Fruit fly (Drosophila melanogaster) whole organism, embryonic: ENCODE measurements around the gene CG32161.
A peak's percentile ranks its signal among the peaks of the same experiment; 100 is the strongest.

Experiments used
- ATbp ChIP-seq: fragments of 200-800 bp; sonication (Bioruptor generic); optimal IDR thresholded peaks from 2 replicates; lab custom pipeline; 2017; ENCODE audit warnings: missing biosample characterization, mild to moderate bottlenecking, missing genetic modification characterization, missing genetic modification reagents
- Ada2b ChIP-seq: fragments of 200-800 bp; sonication (Bioruptor generic); IDR thresholded peaks from 2 replicates; pipeline ENCODE4 v1.3.6; 2022; ENCODE audit warnings: missing biosample characterization, missing genetic modification characterization
- Antp ChIP-seq: fragments of 200-800 bp; sonication (Bioruptor generic); optimal IDR thresholded peaks from 3 replicates; lab custom pipeline; 2016; ENCODE audit warnings: missing biosample characterization, missing genetic modification characterization
- BtbVII ChIP-seq: fragments of 200-800 bp; sonication (Bioruptor generic); optimal IDR thresholded peaks from 3 replicates; lab custom pipeline; 2017; ENCODE audit warnings: missing biosample characterization, mild to moderate bottlenecking, missing genetic modification characterization
- CG1024 ChIP-seq: fragments of 200-800 bp; sonication (Bioruptor generic); IDR thresholded peaks from 2 replicates; pipeline ENCODE4 v1.3.6; 2022; ENCODE audit warnings: missing biosample characterization, missing genetic modification characterization
- CG10366 ChIP-seq: fragments of 200-800 bp; sonication (Bioruptor generic); IDR thresholded peaks from 2 replicates; pipeline ENCODE4 v1.3.6; 2022; ENCODE audit warnings: missing biosample characterization, missing genetic modification characterization
- CG11398 ChIP-seq: fragments of 200-800 bp; sonication (Bioruptor generic); optimal IDR thresholded peaks from 2 replicates; lab custom pipeline; 2016; ENCODE audit warnings: missing biosample characterization, missing genetic modification characterization
- CG11504 ChIP-seq: fragments of 200-800 bp; sonication (Bioruptor generic); optimal IDR thresholded peaks from 3 replicates; lab custom pipeline; 2019; ENCODE audit warnings: missing biosample characterization, mild to moderate bottlenecking, missing genetic modification characterization, moderate library complexity
- CG1233 ChIP-seq: fragments of 200-800 bp; sonication (Bioruptor generic); optimal IDR thresholded peaks from 4 replicates; lab custom pipeline; 2018; ENCODE audit warnings: missing biosample characterization, mild to moderate bottlenecking, missing genetic modification characterization
- CG13424 ChIP-seq: fragments of 200-800 bp; sonication (Bioruptor generic); optimal IDR thresholded peaks from 2 replicates; lab custom pipeline; 2019; ENCODE audit warnings: missing biosample characterization, mild to moderate bottlenecking, missing genetic modification characterization, moderate library complexity
- CG15269 ChIP-seq: fragments of 200-800 bp; sonication (Bioruptor generic); optimal IDR thresholded peaks from 2 replicates; lab custom pipeline; 2018; ENCODE audit warnings: missing biosample characterization, mild to moderate bottlenecking, missing genetic modification characterization, moderate library complexity
- CG16813 ChIP-seq: fragments of 200-800 bp; sonication (Bioruptor generic); IDR thresholded peaks from 3 replicates; pipeline ENCODE4 v1.3.6; 2022; ENCODE audit warnings: missing biosample characterization, missing genetic modification characterization; ENCODE audit not compliant: partially characterized antibody
- CG17361 ChIP-seq: fragments of 200-800 bp; sonication (Bioruptor generic); IDR thresholded peaks from 3 replicates; pipeline ENCODE4 v1.3.6; 2022; ENCODE audit warnings: missing biosample characterization, missing genetic modification characterization
- CG17802 ChIP-seq: fragments of 200-800 bp; sonication (Bioruptor generic); optimal IDR thresholded peaks from 2 replicates; lab custom pipeline; 2018; ENCODE audit warnings: missing biosample characterization, mild to moderate bottlenecking, missing genetic modification characterization, moderate library complexity
- CG17829 ChIP-seq: fragments of 200-800 bp; optimal IDR thresholded peaks from 2 replicates; lab custom pipeline; 2019; ENCODE audit warnings: missing biosample characterization, mild to moderate bottlenecking, missing genetic modification characterization, moderate library complexity
- CG1832 ChIP-seq: fragments of 200-800 bp; sonication (Bioruptor generic); optimal IDR thresholded peaks from 2 replicates; lab custom pipeline; 2017; ENCODE audit warnings: missing biosample characterization, mild to moderate bottlenecking, missing genetic modification characterization, inconsistent platforms
- CG2712 ChIP-seq: fragments of 200-800 bp; optimal IDR thresholded peaks from 3 replicates; lab custom pipeline; 2019; ENCODE audit warnings: missing biosample characterization, mild to moderate bottlenecking, missing genetic modification characterization, moderate library complexity
- CG30403 ChIP-seq: fragments of 200-800 bp; sonication (Bioruptor generic); optimal IDR thresholded peaks from 3 replicates; lab custom pipeline; 2016; ENCODE audit warnings: missing biosample characterization, missing genetic modification characterization
- CG6765 ChIP-seq: fragments of 200-800 bp; sonication (Bioruptor generic); optimal IDR thresholded peaks from 3 replicates; lab custom pipeline; 2017; ENCODE audit warnings: missing biosample characterization, mild to moderate bottlenecking, missing genetic modification characterization
- CG7271 ChIP-seq: fragments of 200-800 bp; sonication (Bioruptor generic); optimal IDR thresholded peaks from 2 replicates; lab custom pipeline; 2018; ENCODE audit warnings: missing biosample characterization, mild to moderate bottlenecking, missing genetic modification characterization, moderate library complexity
- CG7839 ChIP-seq: fragments of 200-800 bp; sonication (Bioruptor generic); optimal IDR thresholded peaks from 3 replicates; lab custom pipeline; 2018; ENCODE audit warnings: missing biosample characterization, mild to moderate bottlenecking, missing genetic modification characterization, moderate library complexity
- CG7963 ChIP-seq: fragments of 200-800 bp; sonication (Bioruptor generic); IDR thresholded peaks from 3 replicates; pipeline ENCODE4 v1.3.6; 2022; ENCODE audit warnings: missing biosample characterization, missing genetic modification characterization; ENCODE audit not compliant: partially characterized antibody
- CG9727 ChIP-seq: fragments of 200-800 bp; sonication (Bioruptor generic); optimal IDR thresholded peaks from 3 replicates; lab custom pipeline; 2017; ENCODE audit warnings: missing biosample characterization, mild to moderate bottlenecking, missing genetic modification characterization
- CkIIα-i1 ChIP-seq: fragments of 200-800 bp; sonication (Bioruptor generic); IDR thresholded peaks from 2 replicates; pipeline ENCODE4 v1.3.6; 2022; ENCODE audit warnings: missing biosample characterization, missing genetic modification characterization
- CoRest ChIP-seq: fragments of 200-800 bp; sonication (Bioruptor generic); optimal IDR thresholded peaks from 3 replicates; lab custom pipeline; 2018; ENCODE audit warnings: missing biosample characterization, mild to moderate bottlenecking, missing genetic modification characterization, moderate library complexity
- D19B ChIP-seq: fragments of 200-800 bp; sonication (Bioruptor generic); optimal IDR thresholded peaks from 2 replicates; lab custom pipeline; 2017; ENCODE audit warnings: missing biosample characterization, mild to moderate bottlenecking, missing genetic modification characterization
- Dek ChIP-seq: fragments of 200-800 bp; sonication (Bioruptor generic); optimal IDR thresholded peaks from 3 replicates; lab custom pipeline; 2019; ENCODE audit warnings: missing biosample characterization, mild to moderate bottlenecking, missing genetic modification characterization, moderate library complexity
- E2f1 ChIP-seq: fragments of 200-800 bp; sonication (Bioruptor generic); IDR thresholded peaks from 2 replicates; pipeline ENCODE4 v1.3.6; 2022; ENCODE audit warnings: missing biosample characterization, missing genetic modification characterization
- Gug ChIP-seq: fragments of 200-800 bp; sonication (Bioruptor generic); IDR thresholded peaks from 4 replicates; pipeline ENCODE4 v1.3.6; 2022; ENCODE audit warnings: missing biosample characterization, missing genetic modification characterization
- HLH3B ChIP-seq: fragments of 200-800 bp; sonication (Bioruptor generic); IDR thresholded peaks from 2 replicates; pipeline ENCODE4 v1.3.6; 2022; ENCODE audit warnings: missing biosample characterization, missing genetic modification characterization
- HLH54F ChIP-seq: fragments of 200-800 bp; sonication (Bioruptor generic); optimal IDR thresholded peaks from 3 replicates; lab custom pipeline; 2016; ENCODE audit warnings: missing biosample characterization, missing genetic modification characterization
- HmgD ChIP-seq: fragments of 200-800 bp; sonication (Bioruptor generic); optimal IDR thresholded peaks from 3 replicates; lab custom pipeline; 2016; ENCODE audit warnings: missing biosample characterization, missing genetic modification characterization
- Nf-YB ChIP-seq: fragments of 200-800 bp; sonication (Bioruptor generic); optimal IDR thresholded peaks from 3 replicates; lab custom pipeline; 2019; ENCODE audit warnings: missing biosample characterization, mild to moderate bottlenecking, missing genetic modification characterization, moderate library complexity
- Nf-YC ChIP-seq: fragments of 200-800 bp; optimal IDR thresholded peaks from 3 replicates; lab custom pipeline; 2019; ENCODE audit warnings: missing biosample characterization, mild to moderate bottlenecking, missing genetic modification characterization, moderate library complexity
- Oli ChIP-seq: fragments of 200-800 bp; sonication (Bioruptor generic); optimal IDR thresholded peaks from 2 replicates; lab custom pipeline; 2018; ENCODE audit warnings: missing biosample characterization, mild to moderate bottlenecking, missing genetic modification characterization, moderate library complexity
- Six4 ChIP-seq: fragments of 200-800 bp; sonication (Bioruptor generic); optimal IDR thresholded peaks from 2 replicates; lab custom pipeline; 2016; ENCODE audit warnings: missing biosample characterization, missing genetic modification characterization
- TFAM ChIP-seq: fragments of 200-800 bp; sonication (Bioruptor generic); optimal IDR thresholded peaks from 2 replicates; lab custom pipeline; 2017; ENCODE audit warnings: missing biosample characterization, missing genetic modification characterization, inconsistent platforms
- YL-1 ChIP-seq: fragments of 200-800 bp; sonication (Bioruptor generic); optimal IDR thresholded peaks from 3 replicates; lab custom pipeline; 2017; ENCODE audit warnings: missing biosample characterization, mild to moderate bottlenecking, missing genetic modification characterization
- abd-A ChIP-seq: fragments of 200-800 bp; sonication (Bioruptor generic); optimal IDR thresholded peaks from 3 replicates; lab custom pipeline; 2019; ENCODE audit warnings: missing biosample characterization, mild to moderate bottlenecking, missing genetic modification characterization, moderate library complexity
- az2 ChIP-seq: fragments of 200-800 bp; sonication (Bioruptor generic); optimal IDR thresholded peaks from 3 replicates; lab custom pipeline; 2016; ENCODE audit warnings: missing biosample characterization, missing genetic modification characterization
- br ChIP-seq: fragments of >200 bp; optimal IDR thresholded peaks from 2 replicates; lab custom pipeline; 2017
- cg ChIP-seq: fragments of 200-800 bp; sonication (Bioruptor generic); optimal IDR thresholded peaks from 3 replicates; lab custom pipeline; 2019; ENCODE audit warnings: missing biosample characterization, mild to moderate bottlenecking, missing genetic modification characterization, moderate library complexity
- dan ChIP-seq: fragments of 200-800 bp; sonication (Bioruptor generic); IDR thresholded peaks from 2 replicates; pipeline ENCODE4 v1.3.6; 2022; ENCODE audit warnings: missing biosample characterization, missing genetic modification characterization
- dmrt99B ChIP-seq: fragments of 200-800 bp; sonication (Bioruptor generic); optimal IDR thresholded peaks from 2 replicates; lab custom pipeline; 2018; ENCODE audit warnings: missing biosample characterization, mild to moderate bottlenecking, missing genetic modification characterization, moderate library complexity
- fru ChIP-seq: fragments of >200 bp; optimal IDR thresholded peaks from 2 replicates; lab custom pipeline; 2017
- gfzf ChIP-seq: fragments of 200-800 bp; sonication (Bioruptor generic); optimal IDR thresholded peaks from 2 replicates; lab custom pipeline; 2016; ENCODE audit warnings: missing biosample characterization, mild to moderate bottlenecking, missing genetic modification characterization, moderate library complexity
- her ChIP-seq: fragments of 200-800 bp; sonication (Bioruptor generic); optimal IDR thresholded peaks from 2 replicates; lab custom pipeline; 2016; ENCODE audit warnings: missing biosample characterization, missing genetic modification characterization
- jigr1 ChIP-seq: fragments of 200-800 bp; sonication (Bioruptor generic); IDR thresholded peaks from 3 replicates; pipeline ENCODE4 v1.3.6; 2022; ENCODE audit warnings: missing biosample characterization, missing genetic modification characterization
- jing ChIP-seq: fragments of 200-800 bp; sonication (Bioruptor generic); optimal IDR thresholded peaks from 2 replicates; lab custom pipeline; 2018; ENCODE audit warnings: missing biosample characterization, mild to moderate bottlenecking, missing genetic modification characterization
- lola ChIP-seq, 3 experiments: fragments of >200 bp in 2 of 3; fragments of 200-800 bp in 1 of 3; sonication (Bioruptor generic) in 1 of 3; optimal IDR thresholded peaks; 2 replicates each; lab custom pipeline; 2017 to 2019; ENCODE audit warnings: missing biosample characterization in 3 of 3, missing genetic modification characterization in 3 of 3, mild to moderate bottlenecking in 1 of 3, moderate library complexity in 1 of 3
- nmo ChIP-seq: fragments of 200-800 bp; sonication (Bioruptor generic); optimal IDR thresholded peaks from 2 replicates; lab custom pipeline; 2018; ENCODE audit warnings: missing biosample characterization, mild to moderate bottlenecking, missing genetic modification characterization, moderate library complexity
- peb ChIP-seq: fragments of 200-800 bp; sonication (Bioruptor generic); IDR thresholded peaks from 2 replicates; pipeline ENCODE4 v1.3.6; 2022; ENCODE audit warnings: missing biosample characterization, missing genetic modification characterization

Gene CG32161

dm6 chr3L:16825195-16825594 lies 20.8 kb upstream of the CG32161 start (continued):
- TF ChIP-seq HLH54F (GFP tag; lab: Kevin White, UChicago) = no peak
- no peak for TF ChIP-seq Dek
- TF ChIP-seq CG2712 = peak; percentile 31
- no peak for TF ChIP-seq CG1024
- TF ChIP-seq az2 (GFP tag; lab: Kevin White, UChicago) = peak; percentile 1
- no peak for TF ChIP-seq D19B
- TF ChIP-seq CG16813 (GFP tag; lab: Robert Waterston, UW) = no peak
- TF ChIP-seq fru = no peak
- peak; percentile 68 for TF ChIP-seq dmrt99B (tag; lab: Kevin White, UChicago)
- no peak for TF ChIP-seq peb (GFP tag; lab: Robert Waterston, UW)
- peak; percentile 19 for TF ChIP-seq CG17829 (tag; lab: Kevin White, UChicago)
- peak; percentile 62 for TF ChIP-seq CG15269 (tag; lab: Kevin White, UChicago)
- no peak for TF ChIP-seq cg (GFP tag; lab: Kevin White, UChicago)
- TF ChIP-seq E2f1 (GFP tag; lab: Robert Waterston, UW) = no peak
- peak in 1 of 3 experiments; percentile 16 for TF ChIP-seq lola (GFP tag; optimal IDR thresholded peaks at IDR 0.05; lab: Kevin White, UChicago)
- no peak for TF ChIP-seq ATbp (GFP tag; lab: Kevin White, UChicago)
- no peak for TF ChIP-seq CG7271 (tag; lab: Kevin White, UChicago)
- TF ChIP-seq CG6765 (GFP tag; lab: Kevin White, UChicago) = no peak
- peak; percentile 9 for TF ChIP-seq CG9727 (GFP tag; lab: Kevin White, UChicago)
- TF ChIP-seq CG1233 (GFP tag; lab: Kevin White, UChicago) = no peak
- TF ChIP-seq Oli (tag; lab: Kevin White, UChicago) = peak; percentile 7
- 0 out of 3 replicates have a peak, but pooled peaks have one; percentile 45 for TF ChIP-seq CG17361 (GFP tag; lab: Robert Waterston, UW)
- TF ChIP-seq CkIIα-i1 = no peak
- TF ChIP-seq CG13424 (tag; lab: Kevin White, UChicago) = peak; percentile 56
- no peak for TF ChIP-seq CG1832 (GFP tag; lab: Kevin White, UChicago)
- peak; percentile 45 for TF ChIP-seq nmo (GFP tag; lab: Kevin White, UChicago)
- TF ChIP-seq CG11504 (tag; lab: Kevin White, UChicago) = peak; percentile 73
- TF ChIP-seq CG7839 (tag; lab: Kevin White, UChicago) = peak; percentile 56
- no peak for TF ChIP-seq HmgD
- no peak for TF ChIP-seq Six4 (GFP tag; lab: Kevin White, UChicago)
- TF ChIP-seq BtbVII = no peak
- TF ChIP-seq CG7963 (GFP tag; lab: Robert Waterston, UW) = no peak
- TF ChIP-seq Gug (GFP tag; lab: Robert Waterston, UW) = no peak
- no peak for TF ChIP-seq Antp
- peak; percentile 21; the same call in 1 of the 2 replicates for TF ChIP-seq Ada2b (GFP tag; lab: Robert Waterston, UW)
- TF ChIP-seq YL-1 = no peak
- peak; percentile 66 for TF ChIP-seq CoRest (tag; lab: Kevin White, UChicago)
- TF ChIP-seq gfzf (GFP tag; lab: Kevin White, UChicago) = no peak
- TF ChIP-seq Nf-YB (GFP tag; lab: Kevin White, UChicago) = no peak
- no peak for TF ChIP-seq jigr1 (GFP tag; lab: Robert Waterston, UW)
- no peak for TF ChIP-seq her (GFP tag; lab: Kevin White, UChicago)
- TF ChIP-seq abd-A (tag; lab: Kevin White, UChicago) = no peak
- TF ChIP-seq CG17802 (tag; lab: Kevin White, UChicago) = no peak
- TF ChIP-seq CG11398 = no peak
- TF ChIP-seq jing (GFP tag; lab: Kevin White, UChicago) = no peak
- no peak for TF ChIP-seq br (lab: Kevin White, UChicago)
- TF ChIP-seq HLH3B = no peak
- peak; percentile 52 for TF ChIP-seq Nf-YC
- no peak for TF ChIP-seq TFAM (GFP tag; lab: Kevin White, UChicago)
- peak; percentile 17 for TF ChIP-seq CG30403 (GFP tag; lab: Kevin White, UChicago)
- no peak for TF ChIP-seq dan (GFP tag; lab: Robert Waterston, UW)
- TF ChIP-seq CG10366 (GFP tag; lab: Robert Waterston, UW) = no peak
